Worm (Caenorhabditis elegans) whole organism, L1 larva: ENCODE data around the gene F49F1.12.

Experiments
- C04F5.9 ChIP-seq: sonication (generic microtip); optimal IDR thresholded peaks from 2 replicates; lab custom pipeline; 2016; ENCODE audit warnings: missing genetic modification characterization, missing compliant biosample characterization
- C16A3.4 ChIP-seq: fragments of 150-350 bp; optimal IDR thresholded peaks from 2 replicates; lab custom pipeline; 2014; ENCODE audit warnings: missing biosample characterization, missing genetic modification characterization
- Y116A8C.19 ChIP-seq: sonication (generic microtip); optimal IDR thresholded peaks from 2 replicates; lab custom pipeline; 2016; ENCODE audit warnings: missing compliant biosample characterization, missing genetic modification characterization, borderline replicate concordance
- alr-1 ChIP-seq: fragments of 200-800 bp; sonication (Bioruptor generic); optimal IDR thresholded peaks from 2 replicates; lab custom pipeline; 2018; ENCODE audit warnings: borderline replicate concordance, mild to moderate bottlenecking, missing genetic modification characterization, missing compliant biosample characterization
- aly-2 ChIP-seq: fragments of 150-350 bp; optimal IDR thresholded peaks from 2 replicates; lab custom pipeline; 2014; ENCODE audit warnings: missing biosample characterization, missing genetic modification characterization
- blmp-1 ChIP-seq: fragments of 150-350 bp; optimal IDR thresholded peaks from 2 replicates; lab custom pipeline; 2014; ENCODE audit warnings: missing biosample characterization, missing genetic modification characterization
- ceh-8 ChIP-seq: fragments of 200-800 bp; sonication (Bioruptor generic); optimal IDR thresholded peaks from 2 replicates; lab custom pipeline; 2018; ENCODE audit warnings: mild to moderate bottlenecking, missing genetic modification characterization, moderate library complexity, missing compliant biosample characterization
- ceh-82 ChIP-seq, 3 experiments: fragments of 150-350 bp in 1 of 3; sonication (generic microtip) in 2 of 3; optimal IDR thresholded peaks; 2 replicates each; lab custom pipeline; 2014 to 2017; ENCODE audit warnings: missing biosample characterization in 3 of 3, missing genetic modification characterization in 3 of 3
- efl-1 ChIP-seq, 4 experiments: fragments of 150-350 bp; optimal IDR thresholded peaks in 3 of 4; peaks in 1 of 4; 1 replicate in 1 of 4; 2 replicates in 3 of 4; lab custom pipeline; 2014; ENCODE audit warnings: missing biosample characterization in 2 of 4, missing genetic modification characterization in 2 of 4, missing genetic modification reagents in 2 of 4
- efl-3 ChIP-seq: fragments of 200-800 bp; sonication (Bioruptor generic); optimal IDR thresholded peaks from 2 replicates; lab custom pipeline; 2018; ENCODE audit warnings: mild to moderate bottlenecking, missing genetic modification characterization, missing compliant biosample characterization
- elt-2 ChIP-seq: sonication (generic microtip); optimal IDR thresholded peaks from 2 replicates; lab custom pipeline; 2016; ENCODE audit warnings: missing genetic modification characterization, mild to moderate bottlenecking, inconsistent platforms, missing compliant biosample characterization, missing genetic modification reagents
- elt-3 ChIP-seq, 6 experiments: fragments of 150-350 bp in 1 of 6; sonication (generic microtip); optimal IDR thresholded peaks; 2 replicates each; lab custom pipeline; 2017 to 2018; ENCODE audit warnings: missing biosample characterization in 6 of 6, missing genetic modification characterization in 6 of 6, inconsistent platforms in 1 of 6
- fkh-10 ChIP-seq: sonication (generic microtip); optimal IDR thresholded peaks from 2 replicates; lab custom pipeline; 2017; ENCODE audit warnings: missing biosample characterization, missing genetic modification reagents, missing genetic modification characterization
- fos-1 ChIP-seq: fragments of 150-350 bp; optimal IDR thresholded peaks from 2 replicates; lab custom pipeline; 2014; ENCODE audit warnings: missing biosample characterization, missing genetic modification characterization
- grh-1 ChIP-seq: fragments of 200-800 bp; sonication (Bioruptor generic); IDR thresholded peaks from 2 replicates; pipeline ENCODE4 v1.3.6; 2022; ENCODE audit warnings: missing genetic modification reagents, missing genetic modification characterization, missing compliant biosample characterization
- hlh-17 ChIP-seq: fragments of 200-800 bp; sonication (Bioruptor generic); optimal IDR thresholded peaks from 2 replicates; lab custom pipeline; 2018; ENCODE audit warnings: missing genetic modification characterization, mild to moderate bottlenecking, missing compliant biosample characterization, moderate library complexity, borderline replicate concordance
- hlh-4 ChIP-seq: sonication (generic microtip); optimal IDR thresholded peaks from 2 replicates; lab custom pipeline; 2016; ENCODE audit warnings: mild to moderate bottlenecking, missing genetic modification characterization, missing compliant biosample characterization
- hpl-2 ChIP-seq: fragments of 150-350 bp; optimal IDR thresholded peaks from 2 replicates; lab custom pipeline; 2014; ENCODE audit warnings: missing biosample characterization, missing genetic modification reagents, missing genetic modification characterization
- jun-1 ChIP-seq: fragments of 150-350 bp; optimal IDR thresholded peaks from 2 replicates; lab custom pipeline; 2014; ENCODE audit warnings: missing biosample characterization, missing genetic modification reagents, missing genetic modification characterization
- lin-15B ChIP-seq: fragments of 150-350 bp; sonication (generic microtip); optimal IDR thresholded peaks from 3 replicates; lab custom pipeline; 2014; ENCODE audit warnings: missing biosample characterization, missing genetic modification characterization
- mab-9 ChIP-seq: fragments of 200-800 bp; sonication (Bioruptor generic); IDR thresholded peaks from 2 replicates; pipeline ENCODE4 v1.3.6; 2022; ENCODE audit warnings: missing genetic modification reagents, missing genetic modification characterization, missing compliant biosample characterization
- nhr-71 ChIP-seq: sonication (generic microtip); optimal IDR thresholded peaks from 2 replicates; lab custom pipeline; 2016; ENCODE audit warnings: mild to moderate bottlenecking, missing genetic modification characterization, moderate library complexity, missing compliant biosample characterization
- nhr-77 ChIP-seq: fragments of 150-350 bp; optimal IDR thresholded peaks from 2 replicates; lab custom pipeline; 2014; ENCODE audit warnings: missing biosample characterization, missing genetic modification characterization
- nhr-84 ChIP-seq: sonication (generic microtip); optimal IDR thresholded peaks from 2 replicates; lab custom pipeline; 2017; ENCODE audit warnings: missing biosample characterization, missing genetic modification characterization
- nhr-85 ChIP-seq: sonication (generic microtip); peaks from one replicate; lab custom pipeline; 2016; ENCODE audit warnings: missing genetic modification characterization, inconsistent platforms, missing compliant biosample characterization
- nhr-90 ChIP-seq: sonication (generic microtip); optimal IDR thresholded peaks from 2 replicates; lab custom pipeline; 2016; ENCODE audit warnings: mild to moderate bottlenecking, missing genetic modification characterization, missing compliant biosample characterization; ENCODE audit not compliant: poor library complexity
- rnt-1 ChIP-seq: sonication (generic microtip); optimal IDR thresholded peaks from 2 replicates; lab custom pipeline; 2016; ENCODE audit warnings: mild to moderate bottlenecking, missing genetic modification characterization, moderate library complexity, missing compliant biosample characterization
- skn-1 ChIP-seq: fragments of 150-350 bp; optimal IDR thresholded peaks from 2 replicates; lab custom pipeline; 2014; ENCODE audit warnings: missing biosample characterization, missing genetic modification characterization
- sup-37 ChIP-seq: fragments of 200-800 bp; sonication (Bioruptor generic); optimal IDR thresholded peaks from 2 replicates; lab custom pipeline; 2018; ENCODE audit warnings: mild to moderate bottlenecking, missing genetic modification characterization, missing compliant biosample characterization
- swsn-7 ChIP-seq: sonication (generic microtip); optimal IDR thresholded peaks from 2 replicates; lab custom pipeline; 2016; ENCODE audit warnings: missing genetic modification characterization, missing compliant biosample characterization
- tlp-1 ChIP-seq: fragments of 150-350 bp; optimal IDR thresholded peaks from 2 replicates; lab custom pipeline; 2014; ENCODE audit warnings: missing biosample characterization, missing genetic modification characterization
- unc-130 ChIP-seq: fragments of 150-350 bp; optimal IDR thresholded peaks from 2 replicates; lab custom pipeline; 2017; ENCODE audit warnings: missing biosample characterization, missing genetic modification characterization, inconsistent platforms
- unc-98 ChIP-seq: fragments of 200-800 bp; sonication (Bioruptor generic); IDR thresholded peaks from 2 replicates; pipeline ENCODE4 v1.3.6; 2022; ENCODE audit warnings: missing genetic modification characterization, missing compliant biosample characterization
- vab-15 ChIP-seq: sonication (generic microtip); optimal IDR thresholded peaks from 2 replicates; lab custom pipeline; 2017; ENCODE audit warnings: missing genotype, mild to moderate bottlenecking, missing genetic modification characterization, missing compliant biosample characterization
- zip-4 ChIP-seq: fragments of 200-800 bp; sonication (Bioruptor generic); optimal IDR thresholded peaks from 2 replicates; lab custom pipeline; 2018; ENCODE audit warnings: mild to moderate bottlenecking, missing genetic modification characterization, moderate library complexity, missing compliant biosample characterization
- ztf-11 ChIP-seq, 2 experiments: sonication (generic microtip); optimal IDR thresholded peaks; 2 replicates each; lab custom pipeline; 2016 to 2017; ENCODE audit warnings: missing genetic modification characterization in 2 of 2, missing biosample characterization in 1 of 2, missing compliant biosample characterization in 1 of 2
- ztf-4 ChIP-seq: fragments of 150-350 bp; optimal IDR thresholded peaks from 2 replicates; lab custom pipeline; 2014; ENCODE audit warnings: missing biosample characterization, missing genetic modification characterization

The F49F1.12 gene

ce11 chrIV:4152143-4152542 lies 9.3 kb upstream of the F49F1.12 start, which contains the start of the genes K08D10.10 and R07C12.1:
Gene K08D10.10 (plus strand): TSS chrIV:4152235.
Gene R07C12.1 (plus strand): TSS chrIV:4152456.
- peak; percentile 79 for TF ChIP-seq elt-2
- TF ChIP-seq unc-98: no peak

- no peak for TF ChIP-seq aly-2 (tag; lab: Kevin White, UChicago)
- no peak for TF ChIP-seq sup-37 (GFP tag; lab: Kevin White, UChicago)
- no peak for TF ChIP-seq hlh-17 (GFP tag; lab: Kevin White, UChicago)
- TF ChIP-seq elt-2: peak; percentile 58
- TF ChIP-seq efl-3 (GFP tag; lab: Kevin White, UChicago): no peak
- no peak for TF ChIP-seq C16A3.4
- no peak for TF ChIP-seq blmp-1 (tag; lab: Kevin White, UChicago)
- no peak for TF ChIP-seq efl-1 (optimal IDR thresholded peaks at IDR 0.05; lab: Kevin White, UChicago)
- TF ChIP-seq efl-1 (GFP tag; optimal IDR thresholded peaks at IDR 0.05 in 1 of 2; lab: Kevin White, UChicago): peak in 1 of 2 experiments; percentile 57
- no peak for TF ChIP-seq nhr-85
- no peak for TF ChIP-seq mab-9
- TF ChIP-seq swsn-7 (tag; lab: Kevin White, UChicago): no peak
- TF ChIP-seq elt-3 (tag; optimal IDR thresholded peaks at IDR 0.05; lab: Kevin White, UChicago): no peak
- no peak for TF ChIP-seq rnt-1 (tag; lab: Kevin White, UChicago)
Observed at ce11 chrIV:4150138-4150537, 7.3 kb upstream of the F49F1.12 start.

ce11 chrIV:4147891-4148290 lies 5.0 kb upstream of the F49F1.12 start:
- TF ChIP-seq elt-2 (peak; percentile 92), jun-1 (peak; percentile 34), Y116A8C.19 (tag; lab: Kevin White, UChicago) (no peak), aly-2 (tag; lab: Kevin White, UChicago) (no peak), nhr-90 (tag; lab: Kevin White, UChicago) (peak; percentile 1), efl-1 (optimal IDR thresholded peaks at IDR 0.05; lab: Kevin White, UChicago) (no peak), efl-1 (GFP tag; optimal IDR thresholded peaks at IDR 0.05 in 1 of 2; lab: Kevin White, UChicago) (peak in 1 of 2 experiments; percentile 38), hpl-2 (GFP tag; lab: Kevin White, UChicago) (no peak)

- no peak for TF ChIP-seq zip-4 (GFP tag; lab: Kevin White, UChicago)
- no peak for TF ChIP-seq fos-1 (tag; lab: Kevin White, UChicago)
- TF ChIP-seq aly-2 (tag; lab: Kevin White, UChicago): no peak
- no peak for TF ChIP-seq C04F5.9 (tag; lab: Kevin White, UChicago)
- TF ChIP-seq fkh-10 (GFP tag; lab: Kevin White, UChicago): no peak
- TF ChIP-seq ceh-8 (GFP tag; lab: Kevin White, UChicago): no peak
- TF ChIP-seq nhr-84 (tag; lab: Kevin White, UChicago): no peak
- no peak for TF ChIP-seq lin-15B (tag; lab: Kevin White, UChicago)
- no peak for TF ChIP-seq tlp-1 (tag; lab: Kevin White, UChicago)
- TF ChIP-seq Y116A8C.19 (tag; lab: Kevin White, UChicago): no peak
- TF ChIP-seq jun-1: no peak
- no peak for TF ChIP-seq vab-15 (tag; lab: Kevin White, UChicago)
- TF ChIP-seq skn-1: no peak
- no peak for TF ChIP-seq ztf-4
- no peak for TF ChIP-seq grh-1 (GFP tag; lab: Robert Waterston, UW)
- TF ChIP-seq alr-1 (tag; lab: Kevin White, UChicago): no peak
- no peak for TF ChIP-seq rnt-1 (tag; lab: Kevin White, UChicago)
Observed at ce11 chrIV:4144784-4145183, 1.9 kb upstream of the F49F1.12 start, which contains the start of gene R07C12.3. Gene R07C12.3 (plus strand): TSS chrIV:4145084.

- TF ChIP-seq nhr-71 (no peak), fkh-10 (GFP tag; lab: Kevin White, UChicago) (no peak), vab-15 (tag; lab: Kevin White, UChicago) (no peak), hlh-4 (tag; lab: Kevin White, UChicago) (no peak), unc-130 (no peak), ceh-82 (tag; optimal IDR thresholded peaks at IDR 0.05; lab: Kevin White, UChicago) (no peak), nhr-77 (tag; lab: Kevin White, UChicago) (no peak), ztf-11 (tag; optimal IDR thresholded peaks at IDR 0.05; lab: Kevin White, UChicago) (no peak), sup-37 (GFP tag; lab: Kevin White, UChicago) (no peak)
- TF ChIP-seq, all 84 proteins: peak for 0
Observed at ce11 chrIV:4141311-4141710, 1.6 kb downstream of the F49F1.12 start, which contains the start of gene F49F1.11. Gene F49F1.11 (minus strand): TSS chrIV:4141411.
